Worm (Caenorhabditis elegans) whole organism, late embryonic: ENCODE measurements around the gene F59D12.3.

Experiments
- ama-1 ChIP-seq: fragments of 150-350 bp; optimal IDR thresholded peaks from 2 replicates; lab custom pipeline; 2014
- ceh-34 ChIP-seq: sonication (generic microtip); optimal IDR thresholded peaks from 2 replicates; lab custom pipeline; 2016; ENCODE audit warnings: mild to moderate bottlenecking, missing genetic modification characterization, missing compliant biosample characterization
- lin-11 ChIP-seq: fragments of 200-800 bp; sonication (Bioruptor generic); optimal IDR thresholded peaks from 2 replicates; lab custom pipeline; 2018; ENCODE audit warnings: mild to moderate bottlenecking, missing genetic modification characterization, missing compliant biosample characterization
- madf-2 ChIP-seq: sonication (generic microtip); optimal IDR thresholded peaks from 2 replicates; lab custom pipeline; 2017; ENCODE audit warnings: missing genetic modification characterization, missing compliant biosample characterization
- nhr-11 ChIP-seq: fragments of 150-350 bp; optimal IDR thresholded peaks from 2 replicates; lab custom pipeline; 2014; ENCODE audit warnings: missing biosample characterization, missing genetic modification characterization
- npax-4 ChIP-seq: sonication (generic microtip); optimal IDR thresholded peaks from 2 replicates; lab custom pipeline; 2016; ENCODE audit warnings: missing genetic modification characterization, missing compliant biosample characterization
- tbx-2 ChIP-seq: sonication (generic microtip); optimal IDR thresholded peaks from 2 replicates; lab custom pipeline; 2016; ENCODE audit warnings: missing genetic modification characterization, missing compliant biosample characterization

DNA sequence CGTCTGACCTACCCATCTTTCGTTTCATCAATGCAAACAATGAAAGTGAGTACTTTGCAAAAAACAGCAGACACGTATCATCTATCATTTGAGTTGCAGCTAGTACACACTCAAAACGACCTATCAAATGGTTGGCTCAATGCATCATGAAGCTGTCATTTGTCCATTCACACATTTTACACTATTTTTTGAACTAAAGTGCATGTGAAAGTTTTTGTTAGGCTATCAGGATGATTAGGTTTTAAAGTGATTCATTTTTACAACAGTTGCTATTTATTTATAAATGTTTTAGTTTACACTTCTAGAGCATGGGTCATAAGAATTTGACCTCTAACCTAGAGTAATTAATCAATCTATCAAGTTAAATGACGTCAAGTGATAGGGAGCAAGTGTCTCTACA, 50.8 kb downstream of the F59D12.3 start:
- no peak for TF ChIP-seq npax-4 (tag; lab: Kevin White, UChicago)
- no peak for TF ChIP-seq ama-1 (lab: Kevin White, UChicago)
- TF ChIP-seq nhr-11 (tag; lab: Kevin White, UChicago) = no peak
- no peak for TF ChIP-seq tbx-2 (tag; lab: Kevin White, UChicago)
- no peak for TF ChIP-seq lin-11 (tag; lab: Kevin White, UChicago)
- no peak for TF ChIP-seq ceh-34 (tag; lab: Kevin White, UChicago)
- TF ChIP-seq madf-2 (tag; lab: Kevin White, UChicago) = no peak
